Fruit fly (Drosophila melanogaster): Measurements from ENCODE around the gene CG31848.

The CG31848 gene

DNA sequence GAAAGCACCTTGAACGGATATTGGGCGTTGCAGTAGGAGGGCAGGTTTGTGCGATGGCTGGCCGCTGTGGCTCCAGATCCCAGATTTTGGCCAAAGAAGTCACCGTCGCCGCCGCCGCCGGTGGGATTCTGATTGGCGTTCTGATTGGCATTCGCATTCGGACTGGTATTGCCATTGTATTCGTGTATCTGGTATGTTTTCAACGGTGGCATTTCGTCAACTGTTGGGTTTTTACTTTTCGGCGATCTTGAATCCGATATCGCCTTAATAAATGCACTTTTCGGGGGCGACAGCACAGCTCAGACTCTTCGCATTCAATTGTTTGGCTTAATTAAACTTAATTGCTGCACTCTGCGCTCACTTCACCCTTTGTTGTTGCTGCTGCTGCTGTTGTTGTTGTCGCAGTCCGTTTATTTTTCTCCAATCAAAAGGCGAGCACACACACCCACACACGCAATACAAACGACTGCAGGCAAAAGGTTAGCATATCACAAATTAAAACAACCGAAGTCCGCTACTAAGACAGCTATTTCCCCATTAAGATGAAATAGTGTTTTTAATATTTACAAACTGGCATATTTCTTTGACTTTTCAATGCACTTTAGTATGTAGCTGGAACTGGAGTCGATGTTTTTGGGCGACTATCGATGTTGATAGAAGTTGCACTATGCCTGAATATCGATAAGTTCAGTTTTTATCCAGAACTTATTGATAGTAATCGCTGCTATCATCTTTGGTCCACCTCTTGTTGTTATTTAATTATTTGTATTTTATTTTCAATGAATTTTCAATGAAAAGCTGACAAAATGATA, 46.2 kb downstream of the CG31848 start, which contains the start of the genes CG9426 and mRF1 (continued):
- TF ChIP-seq Rfx (GFP tag; IDR thresholded peaks at IDR 0.05) (peak; percentile 42), CG17186 (GFP tag; optimal IDR thresholded peaks at IDR 0.05) (peak; percentile 19), zen (tag; optimal IDR thresholded peaks at IDR 0.05) (no peak), ab (GFP tag; optimal IDR thresholded peaks at IDR 0.05) (no peak), CG13296 (GFP tag; optimal IDR thresholded peaks at IDR 0.05) (peak; percentile 6), pb (GFP tag; optimal IDR thresholded peaks at IDR 0.05) (no peak), Dll (GFP tag; IDR thresholded peaks at IDR 0.05; ENCODE audit: partially characterized antibody) (peak; percentile 94), nerfin-1 (tag; optimal IDR thresholded peaks at IDR 0.05) (no peak), croc (GFP tag; conservative IDR thresholded peaks at IDR 0.05) (no peak), CG16813 (GFP tag; IDR thresholded peaks at IDR 0.05; ENCODE audit: partially characterized antibody) (peak; percentile 100), lola (GFP tag; optimal IDR thresholded peaks at IDR 0.05) (no peak), kah (GFP tag; optimal IDR thresholded peaks at IDR 0.05) (no peak), sc (optimal IDR thresholded peaks at IDR 0.05) (no peak), sc (GFP tag; optimal IDR thresholded peaks at IDR 0.05) (no peak), B-H2 (GFP tag; optimal IDR thresholded peaks at IDR 0.05) (peak; percentile 12), usp (GFP tag; optimal IDR thresholded peaks at IDR 0.05) (no peak), Atf6 (GFP tag; IDR thresholded peaks at IDR 0.05) (no peak), CG17829 (tag; optimal IDR thresholded peaks at IDR 0.05) (peak; percentile 61), MBD-R2 (GFP tag; IDR thresholded peaks at IDR 0.05) (peak; percentile 83), HHEX (GFP tag; optimal IDR thresholded peaks at IDR 0.05) (no peak), gce (GFP tag; IDR thresholded peaks at IDR 0.05) (no peak), Tbp (GFP tag; optimal IDR thresholded peaks at IDR 0.05) (no peak), CG4854 (GFP tag; optimal IDR thresholded peaks at IDR 0.05) (peak; percentile 22), CG6854 (GFP tag; optimal IDR thresholded peaks at IDR 0.05) (no peak), vvl (GFP tag; IDR thresholded peaks at IDR 0.05) (peak; percentile 63), Aef1 (GFP tag; IDR thresholded peaks at IDR 0.05) (peak; percentile 32; the same call in 1 of the 3 replicates), Side (GFP tag; optimal IDR thresholded peaks at IDR 0.05) (no peak), kay (GFP tag; optimal IDR thresholded peaks at IDR 0.05) (no peak), Optix (GFP tag; IDR thresholded peaks at IDR 0.05) (no peak), CG6654 (GFP tag; optimal IDR thresholded peaks at IDR 0.05) (no peak), Hand (GFP tag; optimal IDR thresholded peaks at IDR 0.05) (no peak), CG15073 (GFP tag; optimal IDR thresholded peaks at IDR 0.05) (no peak), sob (GFP tag; IDR thresholded peaks at IDR 0.05) (peak; percentile 43; the same call in 1 of the 2 replicates), CG10462 (GFP tag; optimal IDR thresholded peaks at IDR 0.05) (no peak), dati (GFP tag; IDR thresholded peaks at IDR 0.05) (no peak), NFAT (GFP tag; IDR thresholded peaks at IDR 0.05) (no peak), Neu2 (GFP tag; optimal IDR thresholded peaks at IDR 0.05; ENCODE audit: borderline replicate concordance) (peak; percentile 21), schlank (tag; optimal IDR thresholded peaks at IDR 0.05) (no peak), cad (GFP tag; optimal IDR thresholded peaks at IDR 0.05) (no peak), slou (GFP tag; optimal IDR thresholded peaks at IDR 0.05) (no peak), CG12155 (GFP tag; optimal IDR thresholded peaks at IDR 0.05) (peak; percentile 17), tio (GFP tag; optimal IDR thresholded peaks at IDR 0.05) (no peak), CG13424 (tag; optimal IDR thresholded peaks at IDR 0.05) (no peak), CG8359 (GFP tag; optimal IDR thresholded peaks at IDR 0.05; ENCODE audit: borderline replicate concordance) (no peak), Dbx (GFP tag; IDR thresholded peaks at IDR 0.05) (0 out of 3 replicates have a peak, but pooled peaks have one; percentile 35), CG31388 (GFP tag; optimal IDR thresholded peaks at IDR 0.05) (no peak), hth (optimal IDR thresholded peaks at IDR 0.05) (no peak), ham (GFP tag; IDR thresholded peaks at IDR 0.05) (no peak), Sin3A (optimal IDR thresholded peaks at IDR 0.05) (peak; percentile 59), CG32767 (GFP tag; IDR thresholded peaks at IDR 0.05) (peak; percentile 44; the same call in 1 of the 2 replicates), Sox102F (GFP tag; optimal IDR thresholded peaks at IDR 0.05) (no peak)
